Fruit fly (Drosophila melanogaster): ENCODE measurements around the gene CG11309.

DNA sequence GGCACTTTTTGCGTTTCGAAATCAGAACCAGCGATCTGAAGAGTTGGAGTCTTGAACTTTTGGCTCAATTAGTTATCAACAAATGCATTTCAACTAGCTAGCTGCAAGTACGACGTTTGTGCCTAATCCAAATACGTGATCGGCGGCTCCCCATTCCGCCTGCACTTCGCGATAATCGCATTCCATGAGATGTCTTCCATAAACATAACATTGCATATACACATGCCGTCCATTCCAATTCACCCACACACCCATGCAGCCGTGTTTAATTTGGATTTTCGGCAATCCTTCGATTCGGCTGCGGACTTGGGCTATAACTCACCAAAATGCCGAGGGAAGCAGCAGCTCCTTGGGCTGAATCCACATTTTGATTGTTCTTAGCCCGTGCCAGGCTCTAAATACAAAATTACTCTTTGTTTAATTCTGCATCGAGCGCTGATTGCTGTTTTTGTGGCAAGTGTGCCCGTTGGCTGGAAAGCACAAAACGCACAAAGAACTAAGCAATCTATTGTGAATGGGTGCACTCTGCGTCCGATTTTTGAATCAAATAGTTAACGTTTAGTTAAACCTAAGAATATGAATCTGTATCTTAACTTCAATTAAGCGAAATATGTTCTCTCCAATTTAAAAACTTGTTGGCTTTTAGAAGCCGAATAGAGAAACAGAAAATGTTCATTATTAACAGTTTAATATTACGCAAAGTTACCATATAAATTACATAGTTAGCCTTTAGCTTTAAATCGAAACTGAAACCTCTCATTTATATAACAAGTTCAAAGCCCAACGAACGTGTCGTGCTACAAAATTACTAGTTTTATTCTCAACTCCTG lies 39.0 kb upstream of the CG11309 start, which contains the start of the genes Tbc1d8-9 and CG32436:
- TF ChIP-seq pan (optimal IDR thresholded peaks at IDR 0.05) (no peak), CG8478 (optimal IDR thresholded peaks at IDR 0.05) (no peak), EcR (GFP tag; optimal IDR thresholded peaks at IDR 0.05) (no peak)

Data from whole organism.